Worm (Caenorhabditis elegans) whole organism, L3 larva: ENCODE measurements around the gene nol-56.

Source experiments
- egl-27 ChIP-seq: sonication (generic microtip); optimal IDR thresholded peaks from 4 replicates; lab custom pipeline; 2017; ENCODE audit warnings: missing biosample characterization, missing genetic modification reagents, missing genetic modification characterization
- fos-1 ChIP-seq: fragments of 150-350 bp; optimal IDR thresholded peaks from 2 replicates; lab custom pipeline; 2014; ENCODE audit warnings: missing biosample characterization, missing genetic modification characterization
- nhr-11 ChIP-seq: fragments of 150-350 bp; optimal IDR thresholded peaks from 2 replicates; lab custom pipeline; 2014; ENCODE audit warnings: missing biosample characterization, missing genetic modification characterization
- nhr-23 ChIP-seq: fragments of 150-350 bp; optimal IDR thresholded peaks from 2 replicates; lab custom pipeline; 2014; ENCODE audit warnings: missing biosample characterization, missing genetic modification reagents, missing genetic modification characterization
- nhr-237 ChIP-seq: fragments of 150-350 bp; optimal IDR thresholded peaks from 2 replicates; lab custom pipeline; 2014; ENCODE audit warnings: missing biosample characterization, missing genetic modification characterization
- nhr-67 ChIP-seq: fragments of 150-350 bp; optimal IDR thresholded peaks from 2 replicates; lab custom pipeline; 2014; ENCODE audit warnings: missing biosample characterization, missing genetic modification characterization
- nhr-77 ChIP-seq: fragments of 150-350 bp; optimal IDR thresholded peaks from 2 replicates; lab custom pipeline; 2014; ENCODE audit warnings: missing biosample characterization, missing genetic modification characterization

DNA sequence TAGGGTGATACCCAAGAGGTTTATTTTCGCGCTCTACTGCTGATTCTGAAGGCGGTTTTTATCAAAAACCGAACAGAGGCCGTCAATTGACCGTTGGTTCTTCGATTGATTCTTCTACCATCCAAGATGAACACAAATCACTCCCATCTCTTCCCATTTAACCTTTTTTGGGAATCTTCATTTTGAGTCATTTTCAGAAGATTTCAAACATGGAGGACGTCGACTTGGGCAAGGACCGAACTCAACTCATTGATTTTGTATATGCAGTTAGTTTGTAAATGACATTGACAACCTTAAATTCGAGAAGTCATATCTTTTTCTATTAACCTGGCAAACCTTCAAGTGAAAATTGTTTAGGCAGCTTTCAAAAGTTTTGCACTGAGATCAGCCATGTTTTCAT lies 35.5 kb upstream of the nol-56 start, which contains the start of gene AC3.5:
- TF ChIP-seq nhr-23 (tag; lab: Kevin White, UChicago), result no peak
- no peak for TF ChIP-seq fos-1
- TF ChIP-seq egl-27 (tag; lab: Kevin White, UChicago), result no peak
- no peak for TF ChIP-seq nhr-11
- no peak for TF ChIP-seq nhr-67 (tag; lab: Kevin White, UChicago)
- no peak for TF ChIP-seq nhr-77
- TF ChIP-seq nhr-237 (tag; lab: Kevin White, UChicago), result no peak
